Worm (Caenorhabditis elegans): Measurements from ENCODE around the gene lgc-5.

The lgc-5 gene

ce11 chrIV:8366295-8366694 is 23.8 kb downstream of the lgc-5 start, which contains the start of gene aagr-1:
Gene aagr-1, plus strand, starts transcription at chrIV:8366521.
- no peak for TF ChIP-seq nhr-237 (tag; optimal IDR thresholded peaks at IDR 0.05)
- TF ChIP-seq zag-1 (tag; optimal IDR thresholded peaks at IDR 0.05): no peak
- peak; percentile 47 for TF ChIP-seq crh-2 (tag; optimal IDR thresholded peaks at IDR 0.05)
- TF ChIP-seq alr-1 (tag; optimal IDR thresholded peaks at IDR 0.05): no peak
- no peak for TF ChIP-seq F13H6.1 (tag; optimal IDR thresholded peaks at IDR 0.05)
- no peak for TF ChIP-seq ceh-82 (tag; optimal IDR thresholded peaks at IDR 0.05)
- no peak for TF ChIP-seq elt-3 (tag; optimal IDR thresholded peaks at IDR 0.05)
- no peak for TF ChIP-seq nhr-12 (tag; optimal IDR thresholded peaks at IDR 0.05)
- TF ChIP-seq fos-1 (tag; optimal IDR thresholded peaks at IDR 0.05): peak; percentile 45

DNA sequence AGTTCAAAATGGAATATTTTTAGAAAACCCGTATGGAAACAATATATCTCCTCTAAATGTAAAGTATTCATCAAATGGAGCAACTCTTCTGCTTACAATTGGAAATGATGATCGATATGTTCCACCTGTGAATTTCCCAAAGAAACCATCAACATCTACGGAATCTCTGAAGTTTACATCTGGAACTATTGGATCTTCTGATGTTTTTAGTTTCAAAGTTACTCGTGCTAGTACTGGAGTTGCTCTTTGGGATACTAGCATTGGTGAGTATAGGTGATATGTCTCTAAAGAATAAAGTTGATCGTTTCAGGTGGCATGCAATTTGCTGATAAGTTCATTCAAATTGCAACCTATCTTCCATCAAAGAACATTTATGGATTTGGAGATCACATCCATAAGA is 25.4 kb downstream of the lgc-5 start:
- TF ChIP-seq snpc-4 (tag; optimal IDR thresholded peaks at IDR 0.05): no peak
- no peak for TF ChIP-seq ama-1 (optimal IDR thresholded peaks at IDR 0.05)
- TF ChIP-seq nhr-11 (tag; optimal IDR thresholded peaks at IDR 0.05): no peak
- no peak for TF ChIP-seq elt-3 (tag; optimal IDR thresholded peaks at IDR 0.05)

DNA sequence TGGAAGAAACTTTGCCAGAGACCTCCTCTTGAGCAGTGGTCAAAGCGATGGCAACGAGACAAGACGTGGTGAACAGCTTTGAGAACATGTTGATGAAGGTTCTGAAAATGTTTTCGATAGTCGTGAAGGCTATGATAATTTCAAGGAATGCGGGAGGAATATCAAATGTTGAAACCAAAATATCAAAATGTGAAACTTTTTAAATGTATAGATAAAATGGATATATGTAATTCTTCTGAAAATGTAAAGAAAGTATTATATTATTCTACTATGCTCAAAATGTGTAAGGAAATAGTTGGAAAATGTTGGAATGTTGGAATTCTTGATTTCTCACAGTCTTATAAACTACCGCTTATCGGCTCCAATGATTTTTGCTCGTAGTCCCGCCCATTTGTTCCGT is 26.6 kb downstream of the lgc-5 start, which contains the start of gene D2096.6:
TSS of gene D2096.6 (minus strand) at position 101 of the 400 bp plus-strand sequence.
- no peak for TF ChIP-seq mab-5 (tag; optimal IDR thresholded peaks at IDR 0.05)
- TF ChIP-seq F13H6.1 (tag; optimal IDR thresholded peaks at IDR 0.05): no peak
- TF ChIP-seq ztf-11 (tag; optimal IDR thresholded peaks at IDR 0.05): no peak
- TF ChIP-seq lin-13 (GFP tag; optimal IDR thresholded peaks at IDR 0.05): no peak
- no peak for TF ChIP-seq mdl-1 (tag; optimal IDR thresholded peaks at IDR 0.05)
- TF ChIP-seq elt-3 (tag; optimal IDR thresholded peaks at IDR 0.05): no peak
- TF ChIP-seq nhr-129 (tag; optimal IDR thresholded peaks at IDR 0.05): no peak
- TF ChIP-seq lsy-2 (tag; optimal IDR thresholded peaks at IDR 0.05): no peak
- TF ChIP-seq R02D3.7 (tag; optimal IDR thresholded peaks at IDR 0.05): no peak
- no peak for TF ChIP-seq peb-1 (tag; optimal IDR thresholded peaks at IDR 0.05)
- no peak for TF ChIP-seq nhr-237 (tag; optimal IDR thresholded peaks at IDR 0.05)
- no peak for TF ChIP-seq C34F6.9 (tag; optimal IDR thresholded peaks at IDR 0.05)
- TF ChIP-seq gmeb-1 (tag; optimal IDR thresholded peaks at IDR 0.05): no peak
- no peak for TF ChIP-seq ztf-4 (tag; optimal IDR thresholded peaks at IDR 0.05)
- no peak for TF ChIP-seq unc-39 (tag; optimal IDR thresholded peaks at IDR 0.05)
- TF ChIP-seq ama-1 (optimal IDR thresholded peaks at IDR 0.05): no peak
- no peak for TF ChIP-seq sma-9 (GFP tag; optimal IDR thresholded peaks at IDR 0.05)
- TF ChIP-seq sma-9 (tag; optimal IDR thresholded peaks at IDR 0.05): no peak
- TF ChIP-seq lin-11 (tag; optimal IDR thresholded peaks at IDR 0.05): no peak
- no peak for TF ChIP-seq nhr-12 (tag; optimal IDR thresholded peaks at IDR 0.05)
- no peak for TF ChIP-seq skn-1 (tag; optimal IDR thresholded peaks at IDR 0.05)

DNA sequence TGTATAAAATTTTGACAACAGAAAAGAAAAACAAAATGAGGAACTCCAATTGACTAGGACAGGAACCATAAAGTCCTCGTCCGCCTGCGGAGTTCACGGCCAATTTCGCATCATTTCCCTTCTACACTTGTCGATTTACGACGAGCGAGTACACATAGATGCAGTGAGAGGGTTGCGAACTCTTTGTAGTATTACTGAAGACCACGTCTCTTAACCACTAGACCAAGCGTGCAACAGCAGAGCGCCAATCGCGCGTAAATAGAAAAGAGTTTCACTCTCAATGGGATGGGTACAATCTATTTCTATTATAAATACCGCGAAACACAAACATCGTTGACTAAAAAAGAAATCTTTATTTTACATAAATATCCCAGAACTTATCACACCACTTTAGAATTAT is 32.9 kb downstream of the lgc-5 start:
- peak; percentile 9 for TF ChIP-seq ceh-16 (tag; optimal IDR thresholded peaks at IDR 0.05)
- no peak for TF ChIP-seq nhr-237 (tag; optimal IDR thresholded peaks at IDR 0.05)
- TF ChIP-seq ztf-11 (tag; optimal IDR thresholded peaks at IDR 0.05): no peak
- no peak for TF ChIP-seq nhr-12 (tag; optimal IDR thresholded peaks at IDR 0.05)
- peak; percentile 32 for TF ChIP-seq mab-5 (tag; optimal IDR thresholded peaks at IDR 0.05)
- peak; percentile 84 for TF ChIP-seq C34F6.9 (tag; optimal IDR thresholded peaks at IDR 0.05)
- TF ChIP-seq nhr-23 (tag; optimal IDR thresholded peaks at IDR 0.05): no peak
- no peak for TF ChIP-seq nhr-77 (tag; optimal IDR thresholded peaks at IDR 0.05)
- no peak for TF ChIP-seq alr-1 (tag; optimal IDR thresholded peaks at IDR 0.05)
- no peak for TF ChIP-seq mbf-1 (tag; optimal IDR thresholded peaks at IDR 0.05)
- no peak for TF ChIP-seq ceh-82 (tag; optimal IDR thresholded peaks at IDR 0.05)
- TF ChIP-seq nhr-11 (tag; optimal IDR thresholded peaks at IDR 0.05): no peak
- peak; percentile 72 for TF ChIP-seq fos-1 (tag; optimal IDR thresholded peaks at IDR 0.05)
- TF ChIP-seq lin-11 (tag; optimal IDR thresholded peaks at IDR 0.05): peak; percentile 44
- no peak for TF ChIP-seq elt-1 (tag; optimal IDR thresholded peaks at IDR 0.05)
- TF ChIP-seq unc-55 (GFP tag; optimal IDR thresholded peaks at IDR 0.05): no peak
- peak; percentile 74 for TF ChIP-seq ztf-4 (tag; optimal IDR thresholded peaks at IDR 0.05)
- peak; percentile 89 for TF ChIP-seq sma-9 (GFP tag; optimal IDR thresholded peaks at IDR 0.05)
- TF ChIP-seq sma-9 (tag; optimal IDR thresholded peaks at IDR 0.05): no peak
- peak; percentile 74 for TF ChIP-seq nhr-6 (tag; optimal IDR thresholded peaks at IDR 0.05)
- TF ChIP-seq aly-2 (tag; optimal IDR thresholded peaks at IDR 0.05): no peak
- TF ChIP-seq skn-1 (tag; optimal IDR thresholded peaks at IDR 0.05): no peak
- peak; percentile 68 for TF ChIP-seq Y55F3AM.14 (GFP tag; optimal IDR thresholded peaks at IDR 0.05)
- TF ChIP-seq ama-1 (optimal IDR thresholded peaks at IDR 0.05): no peak
- TF ChIP-seq nhr-129 (tag; optimal IDR thresholded peaks at IDR 0.05): peak; percentile 96
- TF ChIP-seq zag-1 (tag; optimal IDR thresholded peaks at IDR 0.05): peak; percentile 43
- TF ChIP-seq F13H6.1 (tag; optimal IDR thresholded peaks at IDR 0.05): peak; percentile 74
- TF ChIP-seq unc-62 (GFP tag; optimal IDR thresholded peaks at IDR 0.05): no peak
- TF ChIP-seq gmeb-1 (tag; optimal IDR thresholded peaks at IDR 0.05): peak; percentile 71
- peak; percentile 85 for TF ChIP-seq crh-2 (tag; optimal IDR thresholded peaks at IDR 0.05)
- TF ChIP-seq sem-4 (tag; optimal IDR thresholded peaks at IDR 0.05): peak; percentile 21
- peak; percentile 81 for TF ChIP-seq sma-3 (GFP tag; optimal IDR thresholded peaks at IDR 0.05)
- TF ChIP-seq nhr-25 (tag; optimal IDR thresholded peaks at IDR 0.05): no peak
- TF ChIP-seq blmp-1 (tag; optimal IDR thresholded peaks at IDR 0.05; ENCODE audit: insufficient read depth): no peak
- TF ChIP-seq elt-3 (tag; optimal IDR thresholded peaks at IDR 0.05): no peak
- TF ChIP-seq lsy-2 (tag; optimal IDR thresholded peaks at IDR 0.05): peak; percentile 54 to 82
- peak; percentile 71 for TF ChIP-seq snpc-4 (tag; optimal IDR thresholded peaks at IDR 0.05)
- TF ChIP-seq ztf-1 (GFP tag; conservative IDR thresholded peaks at IDR 0.05): no peak
- no peak for TF ChIP-seq ZK546.5 (tag; optimal IDR thresholded peaks at IDR 0.05)
- TF ChIP-seq mdl-1 (tag; optimal IDR thresholded peaks at IDR 0.05): no peak
- TF ChIP-seq dmd-4 (tag; optimal IDR thresholded peaks at IDR 0.05): no peak

Measured in whole organism, L2 larva.